Fruit fly (Drosophila melanogaster) whole organism, pupa: ENCODE results near the gene CG7900.

Experiments used
- CG32121 ChIP-seq: fragments of 200-800 bp; sonication (Bioruptor generic); IDR thresholded peaks from 2 replicates; pipeline ENCODE4 v1.3.6; 2022; ENCODE audit warnings: missing biosample characterization, missing genetic modification characterization
- fd96Ca ChIP-seq: fragments of 200-800 bp; sonication (Bioruptor generic); IDR thresholded peaks from 3 replicates; pipeline ENCODE4 v1.3.6; 2022; ENCODE audit warnings: missing biosample characterization, missing genetic modification characterization

DNA sequence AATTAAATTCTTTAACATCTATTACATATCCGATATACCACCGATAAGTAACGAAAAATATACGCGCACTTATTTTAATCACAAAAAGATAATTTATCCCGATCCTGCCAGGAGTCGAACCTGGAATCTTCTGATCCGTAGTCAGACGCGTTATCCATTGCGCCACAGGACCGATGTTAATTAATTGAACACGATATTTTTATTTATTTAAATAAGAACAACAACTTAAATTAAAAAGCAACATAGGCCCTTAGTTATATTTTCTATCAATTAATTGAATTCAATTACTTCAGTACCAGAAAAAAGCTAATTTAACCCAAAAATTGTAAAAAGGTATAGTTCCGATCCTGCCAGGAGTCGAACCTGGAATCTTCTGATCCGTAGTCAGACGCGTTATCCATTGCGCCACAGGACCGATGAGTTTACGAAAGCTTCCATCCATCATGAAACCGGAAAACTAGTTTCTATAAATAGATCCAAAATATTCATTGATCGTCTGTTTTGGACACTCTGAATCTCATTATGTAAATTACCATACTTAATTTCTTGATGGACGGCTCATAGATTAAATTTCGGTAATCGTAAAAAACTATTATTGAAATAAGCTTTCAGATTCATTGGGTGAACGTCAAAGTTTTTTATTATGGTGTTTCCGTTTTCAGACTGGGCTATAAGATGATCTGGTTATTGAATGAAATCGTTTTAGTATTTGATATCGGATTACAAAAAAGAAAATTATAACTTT, 46.9 kb downstream of the CG7900 start:
- TF ChIP-seq CG32121 (GFP tag; lab: Robert Waterston, UW): no peak
- no peak for TF ChIP-seq fd96Ca (GFP tag; lab: Robert Waterston, UW)
